Worm (Caenorhabditis elegans) whole organism, L4 larva: Measurements from ENCODE around the gene capg-2.
A peak's percentile ranks its signal among the peaks of the same experiment; 100 is the strongest.

Experiments used
- F26F4.8 ChIP-seq: fragments of 200-800 bp; sonication (Bioruptor generic); conservative IDR thresholded peaks from 2 replicates; pipeline ENCODE4 v1.3.6; 2022; ENCODE audit warnings: missing genetic modification characterization, missing compliant biosample characterization
- F37D6.2 ChIP-seq: sonication (generic microtip); optimal IDR thresholded peaks from 2 replicates; lab custom pipeline; 2016; ENCODE audit warnings: mild to moderate bottlenecking, missing genetic modification characterization, missing compliant biosample characterization
- F44E2.7 ChIP-seq: fragments of 200-800 bp; sonication (Bioruptor generic); IDR thresholded peaks from 2 replicates; pipeline ENCODE4 v2.1.2; 2022; ENCODE audit warnings: missing genetic modification characterization, missing compliant biosample characterization
- F49E8.2 ChIP-seq: sonication (generic microtip); optimal IDR thresholded peaks from 2 replicates; lab custom pipeline; 2016; ENCODE audit warnings: missing compliant biosample characterization, mild to moderate bottlenecking, missing genetic modification characterization, borderline replicate concordance
- T20F7.1 ChIP-seq: fragments of 200-800 bp; sonication (Bioruptor generic); optimal IDR thresholded peaks from 2 replicates; lab custom pipeline; 2018; ENCODE audit warnings: mild to moderate bottlenecking, missing genetic modification characterization, missing compliant biosample characterization
- Y5F2A.4 ChIP-seq: fragments of 200-800 bp; sonication (Bioruptor generic); optimal IDR thresholded peaks from 2 replicates; lab custom pipeline; 2018; ENCODE audit warnings: mild to moderate bottlenecking, missing genetic modification characterization, missing compliant biosample characterization
- ZK337.2 ChIP-seq: fragments of 200-800 bp; sonication (Bioruptor generic); IDR thresholded peaks from 2 replicates; pipeline ENCODE4 v1.3.6; 2022; ENCODE audit warnings: missing genetic modification reagents, missing genetic modification characterization, missing compliant biosample characterization
- aha-1 ChIP-seq: fragments of 150-350 bp; peaks from one replicate; lab custom pipeline; 2014; ENCODE audit warnings: missing biosample characterization, missing genetic modification characterization
- aly-2 ChIP-seq: sonication (generic microtip); optimal IDR thresholded peaks from 2 replicates; lab custom pipeline; 2018; ENCODE audit warnings: missing biosample characterization, missing genetic modification characterization
- ama-1 ChIP-seq: fragments of 150-350 bp; optimal IDR thresholded peaks from 2 replicates; lab custom pipeline; 2014; ENCODE audit warnings: inconsistent platforms, mixed read lengths
- arid-1 ChIP-seq: fragments of 200-800 bp; sonication (Bioruptor generic); conservative IDR thresholded peaks from 2 replicates; pipeline ENCODE4 v1.3.6; 2022; ENCODE audit warnings: missing genetic modification reagents, missing genetic modification characterization, missing compliant biosample characterization
- ceh-28 ChIP-seq: fragments of 150-350 bp; optimal IDR thresholded peaks from 2 replicates; lab custom pipeline; 2014; ENCODE audit warnings: missing biosample characterization, missing genetic modification reagents, missing genetic modification characterization
- ceh-62 ChIP-seq: sonication (generic microtip); optimal IDR thresholded peaks from 2 replicates; lab custom pipeline; 2017; ENCODE audit warnings: missing biosample characterization, missing genetic modification characterization
- ces-1 ChIP-seq: fragments of 150-350 bp; sonication (generic microtip); optimal IDR thresholded peaks from 4 replicates; lab custom pipeline; 2014; ENCODE audit warnings: missing biosample characterization, missing genetic modification reagents, missing genetic modification characterization
- cey-2 ChIP-seq: sonication (generic microtip); optimal IDR thresholded peaks from 3 replicates; lab custom pipeline; 2017; ENCODE audit warnings: missing genetic modification characterization, mild to moderate bottlenecking, missing compliant biosample characterization, antibody characterized with exemption, borderline replicate concordance; ENCODE audit not compliant: insufficient read depth
- ctbp-1 ChIP-seq: fragments of 200-800 bp; sonication (Bioruptor generic); IDR thresholded peaks from 2 replicates; pipeline ENCODE4 v1.3.6; 2022; ENCODE audit warnings: missing genetic modification reagents, missing genetic modification characterization, missing compliant biosample characterization
- daf-19 ChIP-seq: fragments of 200-800 bp; sonication (Bioruptor generic); conservative IDR thresholded peaks from 2 replicates; pipeline ENCODE4 v1.3.6; 2022; ENCODE audit warnings: missing genetic modification characterization, missing compliant biosample characterization
- dpl-1 ChIP-seq: fragments of 150-350 bp; optimal IDR thresholded peaks from 2 replicates; lab custom pipeline; 2014; ENCODE audit warnings: missing biosample characterization, missing genetic modification reagents, missing genetic modification characterization
- duxl-1 ChIP-seq: sonication (generic microtip); optimal IDR thresholded peaks from 2 replicates; lab custom pipeline; 2016; ENCODE audit warnings: mild to moderate bottlenecking, missing genetic modification characterization, moderate library complexity, missing compliant biosample characterization; ENCODE audit not compliant: poor library complexity
- fkh-10 ChIP-seq: fragments of 150-350 bp; optimal IDR thresholded peaks from 2 replicates; lab custom pipeline; 2014; ENCODE audit warnings: missing biosample characterization, missing genetic modification reagents, missing genetic modification characterization
- hif-1 ChIP-seq, 2 experiments: sonication (generic microtip); optimal IDR thresholded peaks; 2 replicates each; lab custom pipeline; 2016 to 2017; ENCODE audit warnings: missing compliant biosample characterization in 2 of 2, missing genetic modification characterization in 2 of 2, missing genetic modification reagents in 2 of 2, missing genotype in 2 of 2, mild to moderate bottlenecking in 1 of 2
- hlh-11 ChIP-seq: fragments of 200-800 bp; sonication (Bioruptor generic); optimal IDR thresholded peaks from 2 replicates; lab custom pipeline; 2018; ENCODE audit warnings: mild to moderate bottlenecking, missing genetic modification characterization, missing compliant biosample characterization
- hlh-30 ChIP-seq: sonication (generic microtip); optimal IDR thresholded peaks from 2 replicates; lab custom pipeline; 2017; ENCODE audit warnings: antibody characterized with exemption, mild to moderate bottlenecking, missing genetic modification characterization, missing compliant biosample characterization; ENCODE audit not compliant: insufficient read depth
- lin-13 ChIP-seq: fragments of 150-350 bp; optimal IDR thresholded peaks from 2 replicates; lab custom pipeline; 2014; ENCODE audit warnings: missing biosample characterization, missing genetic modification reagents, missing genetic modification characterization
- lin-38 ChIP-seq: fragments of 200-800 bp; sonication (Bioruptor generic); IDR thresholded peaks from 2 replicates; pipeline ENCODE4 v1.3.6; 2022; ENCODE audit warnings: missing genetic modification reagents, missing genetic modification characterization, missing compliant biosample characterization
- lir-3 ChIP-seq: sonication (generic microtip); optimal IDR thresholded peaks from 2 replicates; lab custom pipeline; 2016; ENCODE audit warnings: mild to moderate bottlenecking, missing genetic modification characterization, missing compliant biosample characterization
- lsy-2 ChIP-seq, 2 experiments: fragments of 150-350 bp in 1 of 2; sonication (generic microtip) in 1 of 2; optimal IDR thresholded peaks; 2 replicates each; lab custom pipeline; 2014 to 2017; ENCODE audit warnings: missing biosample characterization in 2 of 2, missing genetic modification characterization in 2 of 2
- mep-1 ChIP-seq: fragments of 150-350 bp; sonication (generic microtip); optimal IDR thresholded peaks from 3 replicates; lab custom pipeline; 2014; ENCODE audit warnings: missing biosample characterization, missing genetic modification characterization
- mes-2 ChIP-seq: sonication (generic microtip); optimal IDR thresholded peaks from 2 replicates; lab custom pipeline; 2016; ENCODE audit warnings: missing genotype, mild to moderate bottlenecking, missing genetic modification characterization, missing compliant biosample characterization; ENCODE audit not compliant: poor library complexity, severe bottlenecking
- mxl-3 ChIP-seq: fragments of 200-800 bp; sonication (Bioruptor generic); optimal IDR thresholded peaks from 2 replicates; lab custom pipeline; 2018; ENCODE audit warnings: mild to moderate bottlenecking, missing genetic modification characterization, missing compliant biosample characterization
- nhr-11 ChIP-seq: fragments of 150-350 bp; optimal IDR thresholded peaks from 2 replicates; lab custom pipeline; 2014; ENCODE audit warnings: missing biosample characterization, missing genetic modification characterization
- nhr-111 ChIP-seq: fragments of 200-800 bp; sonication (Bioruptor generic); optimal IDR thresholded peaks from 2 replicates; lab custom pipeline; 2018; ENCODE audit warnings: mild to moderate bottlenecking, missing genetic modification characterization, missing compliant biosample characterization
- rbr-2 ChIP-seq: sonication (generic microtip); optimal IDR thresholded peaks from 2 replicates; lab custom pipeline; 2016; ENCODE audit warnings: missing genotype, missing genetic modification characterization, missing compliant biosample characterization
- saeg-2 ChIP-seq: fragments of 200-800 bp; sonication (Bioruptor generic); IDR thresholded peaks from 2 replicates; pipeline ENCODE4 v1.3.6; 2022; ENCODE audit warnings: missing genetic modification reagents, missing genetic modification characterization, missing compliant biosample characterization
- snpc-1.2 ChIP-seq: fragments of 200-800 bp; sonication (Bioruptor generic); IDR thresholded peaks from 2 replicates; pipeline ENCODE4 v1.3.6; 2022; ENCODE audit warnings: missing genetic modification reagents, missing genetic modification characterization, missing compliant biosample characterization
- spr-3 ChIP-seq: fragments of 200-800 bp; sonication (Bioruptor generic); optimal IDR thresholded peaks from 2 replicates; lab custom pipeline; 2018; ENCODE audit warnings: mild to moderate bottlenecking, missing genetic modification characterization, missing compliant biosample characterization
- unc-39 ChIP-seq: sonication (generic microtip); optimal IDR thresholded peaks from 2 replicates; lab custom pipeline; 2017; ENCODE audit warnings: missing biosample characterization, missing genetic modification characterization
- unc-62 ChIP-seq, 3 experiments: fragments of 150-350 bp in 1 of 3; sonication (generic microtip); optimal IDR thresholded peaks in 2 of 3; peaks in 1 of 3; 1 replicate in 1 of 3; 2 replicates in 2 of 3; lab custom pipeline; 2014 to 2017; ENCODE audit warnings: missing biosample characterization in 3 of 3, missing genetic modification characterization in 3 of 3, missing genetic modification reagents in 3 of 3, missing genotype in 1 of 3
- zfp-2 ChIP-seq: sonication (generic microtip); optimal IDR thresholded peaks from 2 replicates; lab custom pipeline; 2016; ENCODE audit warnings: mild to moderate bottlenecking, missing genetic modification characterization, missing compliant biosample characterization
- zip-11 ChIP-seq: fragments of 200-800 bp; sonication (Bioruptor generic); IDR thresholded peaks from 2 replicates; pipeline ENCODE4 v1.3.6; 2022; ENCODE audit warnings: missing genetic modification characterization, missing compliant biosample characterization
- ztf-11 ChIP-seq: fragments of 150-350 bp; optimal IDR thresholded peaks from 2 replicates; lab custom pipeline; 2014; ENCODE audit warnings: missing biosample characterization, missing genetic modification characterization

The capg-2 gene

ce11 chrV:12314413-12314812 is 42.7 kb downstream of the capg-2 start:
- TF ChIP-seq lsy-2 (tag; optimal IDR thresholded peaks at IDR 0.05; lab: Kevin White, UChicago), result peak in 1 of 2 experiments; percentile 34
- TF ChIP-seq T20F7.1 (GFP tag; lab: Kevin White, UChicago), result no peak
- TF ChIP-seq hlh-11 (tag; lab: Kevin White, UChicago), result no peak
- 0 out of 2 replicates have a peak, but pooled peaks have one; percentile 23 for TF ChIP-seq lin-38 (GFP tag; lab: Robert Waterston, UW)
- TF ChIP-seq fkh-10 (GFP tag; lab: Kevin White, UChicago), result peak; percentile 50
- no peak for TF ChIP-seq cey-2 (tag; lab: Kevin White, UChicago)
- TF ChIP-seq rbr-2 (tag; lab: Kevin White, UChicago), result no peak
- no peak for TF ChIP-seq mes-2 (tag; lab: Kevin White, UChicago)
- TF ChIP-seq lir-3 (tag; lab: Kevin White, UChicago), result no peak
- peak in 1 of 2 experiments; percentile 20 for TF ChIP-seq unc-62 (GFP tag; optimal IDR thresholded peaks at IDR 0.05 in 1 of 2; lab: Kevin White, UChicago)
- TF ChIP-seq unc-62 (tag; optimal IDR thresholded peaks at IDR 0.05; lab: Kevin White, UChicago), result no peak
- TF ChIP-seq ces-1, result peak; percentile 18
- TF ChIP-seq mep-1 (tag; lab: Kevin White, UChicago), result no peak
- TF ChIP-seq, all 104 proteins: peak for 5

ce11 chrV:12316076-12316475 is 44.4 kb downstream of the capg-2 start:
- TF ChIP-seq ctbp-1 (GFP tag; lab: Robert Waterston, UW), result no peak
- TF ChIP-seq nhr-111 (GFP tag; lab: Kevin White, UChicago), result no peak
- no peak for TF ChIP-seq nhr-11 (tag; lab: Kevin White, UChicago)
- no peak for TF ChIP-seq F44E2.7 (GFP tag; lab: Robert Waterston, UW)
- TF ChIP-seq aly-2 (tag; lab: Kevin White, UChicago), result no peak
- TF ChIP-seq hif-1 (tag; optimal IDR thresholded peaks at IDR 0.05; lab: Kevin White, UChicago), result no peak
- peak; percentile 49 for TF ChIP-seq aha-1 (tag; lab: Kevin White, UChicago)
- no peak for TF ChIP-seq F26F4.8
- peak in 1 of 2 experiments; percentile 98 for TF ChIP-seq unc-62 (GFP tag; optimal IDR thresholded peaks at IDR 0.05 in 1 of 2; lab: Kevin White, UChicago)
- no peak for TF ChIP-seq unc-62 (tag; optimal IDR thresholded peaks at IDR 0.05; lab: Kevin White, UChicago)
- TF ChIP-seq ama-1 (lab: Kevin White, UChicago), result no peak
- TF ChIP-seq F49E8.2 (tag; lab: Kevin White, UChicago), result no peak
- no peak for TF ChIP-seq saeg-2 (GFP tag; lab: Robert Waterston, UW)
- TF ChIP-seq mxl-3 (GFP tag; lab: Kevin White, UChicago), result no peak
- TF ChIP-seq, all 104 proteins: peak for 2

ce11 chrV:12317080-12317479 is 45.4 kb downstream of the capg-2 start, which contains the start of gene R04F11.3:
Gene R04F11.3 (minus strand): TSS chrV:12317180.
- no peak for TF ChIP-seq dpl-1 (GFP tag; lab: Kevin White, UChicago)
- TF ChIP-seq F37D6.2 (tag; lab: Kevin White, UChicago), result no peak
- no peak for TF ChIP-seq ZK337.2
- TF ChIP-seq arid-1 (GFP tag; lab: Robert Waterston, UW), result no peak
- no peak for TF ChIP-seq hlh-30 (tag; lab: Kevin White, UChicago)
- no peak for TF ChIP-seq zfp-2 (tag; lab: Kevin White, UChicago)
- no peak for TF ChIP-seq duxl-1 (tag; lab: Kevin White, UChicago)
- TF ChIP-seq, all 104 proteins: peak for 0

- no peak for TF ChIP-seq lin-13 (GFP tag; lab: Kevin White, UChicago)
- no peak for TF ChIP-seq Y5F2A.4
- TF ChIP-seq F26F4.8, result no peak
- no peak for TF ChIP-seq lir-3 (tag; lab: Kevin White, UChicago)
- no peak for TF ChIP-seq cey-2 (tag; lab: Kevin White, UChicago)
- no peak for TF ChIP-seq zip-11 (GFP tag; lab: Robert Waterston, UW)
- TF ChIP-seq unc-39 (tag; lab: Kevin White, UChicago), result no peak
- TF ChIP-seq ceh-62 (tag; lab: Kevin White, UChicago), result no peak
- no peak for TF ChIP-seq ztf-11 (tag; lab: Kevin White, UChicago)
- peak in 1 of 2 experiments; percentile 92 for TF ChIP-seq unc-62 (GFP tag; optimal IDR thresholded peaks at IDR 0.05 in 1 of 2; lab: Kevin White, UChicago)
- no peak for TF ChIP-seq unc-62 (tag; optimal IDR thresholded peaks at IDR 0.05; lab: Kevin White, UChicago)
- TF ChIP-seq ama-1 (lab: Kevin White, UChicago), result peak; percentile 40
- TF ChIP-seq zfp-2 (tag; lab: Kevin White, UChicago), result no peak
- TF ChIP-seq lsy-2 (tag; optimal IDR thresholded peaks at IDR 0.05; lab: Kevin White, UChicago), result peak; percentile 94 to 99
- TF ChIP-seq daf-19 (GFP tag; lab: Robert Waterston, UW), result no peak
- TF ChIP-seq F37D6.2 (tag; lab: Kevin White, UChicago), result no peak
- peak in 1 of 2 experiments; percentile 29 for TF ChIP-seq hif-1 (tag; optimal IDR thresholded peaks at IDR 0.05; lab: Kevin White, UChicago)
- TF ChIP-seq hlh-11 (tag; lab: Kevin White, UChicago), result peak; percentile 69
- TF ChIP-seq snpc-1.2, result no peak
- TF ChIP-seq ceh-28, result no peak
- TF ChIP-seq spr-3 (GFP tag; lab: Kevin White, UChicago), result no peak
- no peak for TF ChIP-seq F44E2.7 (GFP tag; lab: Robert Waterston, UW)
These were observed 46.4 kb downstream of the capg-2 start, which contains the start of the genes R04F11.5 and R04F11.2 for ce11 chrV:12317894-12318553. Gene R04F11.5 (minus strand): TSS chrV:12318019. Gene R04F11.2 (plus strand): TSS chrV:12318381.
